Worm (Caenorhabditis elegans) whole organism, mixed stage, embryonic: ENCODE results near the gene lido-13.

Experiments
- blmp-1 ChIP-seq: fragments of 150-350 bp; optimal IDR thresholded peaks from 2 replicates; lab custom pipeline; 2014; ENCODE audit warnings: missing biosample characterization, missing genetic modification characterization
- drap-1 ChIP-seq: fragments of 200-800 bp; sonication (Bioruptor generic); optimal IDR thresholded peaks from 3 replicates; lab custom pipeline; 2018; ENCODE audit warnings: mild to moderate bottlenecking, missing genetic modification characterization, missing compliant biosample characterization

- TF ChIP-seq drap-1 (GFP tag; lab: Kevin White, UChicago) (no peak), blmp-1 (no peak)
Observed at ce11 chrII:3063366-3063765, 9.2 kb upstream of the lido-13 start.
